Fruit fly (Drosophila melanogaster) Kc167 (cell line): ENCODE data around the gene CG11584.

Source experiments
- Myc ChIP-seq: fragments of >200 bp; optimal IDR thresholded peaks from 2 replicates; lab custom pipeline; 2017; ENCODE audit warnings: missing external identifiers
- Sin3A ChIP-seq: fragments of >200 bp; optimal IDR thresholded peaks from 2 replicates; lab custom pipeline; 2018; ENCODE audit warnings: missing external identifiers
- h ChIP-seq: fragments of >200 bp; optimal IDR thresholded peaks from 3 replicates; lab custom pipeline; 2018; ENCODE audit warnings: missing external identifiers
- insv ChIP-seq: fragments of >200 bp; optimal IDR thresholded peaks from 3 replicates; lab custom pipeline; 2018; ENCODE audit warnings: missing external identifiers
- psq ChIP-seq: fragments of >200 bp; optimal IDR thresholded peaks from 2 replicates; lab custom pipeline; 2017; ENCODE audit warnings: missing external identifiers
- ttk ChIP-seq: sonication (Bioruptor generic); optimal IDR thresholded peaks from 2 replicates; lab custom pipeline; 2017; ENCODE audit warnings: missing external identifiers

The CG11584 gene

dm6 chrX:14212147-14212792 is 31.4 kb downstream of the CG11584 start:
- no peak for TF ChIP-seq psq
- TF ChIP-seq Myc (lab: Kevin White, UChicago): no peak
- TF ChIP-seq h: no peak
- TF ChIP-seq Sin3A (lab: Kevin White, UChicago): no peak
- TF ChIP-seq ttk (lab: Kevin White, UChicago): no peak
- no peak for TF ChIP-seq insv (lab: Kevin White, UChicago)

- TF ChIP-seq h (no peak), Sin3A (lab: Kevin White, UChicago) (no peak), ttk (lab: Kevin White, UChicago) (no peak), insv (lab: Kevin White, UChicago) (no peak), psq (no peak), Myc (lab: Kevin White, UChicago) (no peak)
Observed at dm6 chrX:14213509-14214154, 32.8 kb downstream of the CG11584 start.

- TF ChIP-seq psq (no peak), Myc (lab: Kevin White, UChicago) (no peak), h (no peak), insv (lab: Kevin White, UChicago) (no peak), Sin3A (lab: Kevin White, UChicago) (no peak), ttk (lab: Kevin White, UChicago) (no peak)
Observed at dm6 chrX:14214505-14215449, 33.9 kb downstream of the CG11584 start.

dm6 chrX:14215834-14216233 is 35.0 kb downstream of the CG11584 start:
- no peak for TF ChIP-seq ttk (lab: Kevin White, UChicago)
- TF ChIP-seq insv (lab: Kevin White, UChicago): no peak
- no peak for TF ChIP-seq Sin3A (lab: Kevin White, UChicago)
- TF ChIP-seq h: no peak
- no peak for TF ChIP-seq Myc (lab: Kevin White, UChicago)
- TF ChIP-seq psq: no peak

dm6 chrX:14216844-14217243 is 36.0 kb downstream of the CG11584 start:
- TF ChIP-seq ttk (lab: Kevin White, UChicago): no peak
- TF ChIP-seq h: no peak
- no peak for TF ChIP-seq Sin3A (lab: Kevin White, UChicago)
- no peak for TF ChIP-seq insv (lab: Kevin White, UChicago)
- no peak for TF ChIP-seq psq
- TF ChIP-seq Myc (lab: Kevin White, UChicago): no peak

- no peak for TF ChIP-seq psq
- no peak for TF ChIP-seq ttk (lab: Kevin White, UChicago)
- TF ChIP-seq h: no peak
- no peak for TF ChIP-seq insv (lab: Kevin White, UChicago)
- TF ChIP-seq Sin3A (lab: Kevin White, UChicago): no peak
- TF ChIP-seq Myc (lab: Kevin White, UChicago): no peak
Observed at dm6 chrX:14218045-14218483, 37.2 kb downstream of the CG11584 start.

- TF ChIP-seq h (no peak), Myc (lab: Kevin White, UChicago) (no peak), psq (no peak), ttk (lab: Kevin White, UChicago) (no peak), Sin3A (lab: Kevin White, UChicago) (no peak), insv (lab: Kevin White, UChicago) (no peak)
Observed at dm6 chrX:14221182-14221581, 40.4 kb downstream of the CG11584 start.

- no peak for TF ChIP-seq ttk (lab: Kevin White, UChicago)
Observed at dm6 chrX:14221995-14222394, 41.2 kb downstream of the CG11584 start.

- TF ChIP-seq Sin3A (lab: Kevin White, UChicago) (no peak), ttk (lab: Kevin White, UChicago) (no peak), Myc (lab: Kevin White, UChicago) (no peak)
Observed at dm6 chrX:14225665-14226064, 44.8 kb downstream of the CG11584 start, which contains the start of gene CG11674. Gene CG11674, minus strand, starts transcription at chrX:14225879.

dm6 chrX:14226093-14226492 is 45.3 kb downstream of the CG11584 start, which contains the start of gene mRpL38:
Gene mRpL38, plus strand, starts transcription at chrX:14226289.
- TF ChIP-seq h (no peak), insv (lab: Kevin White, UChicago) (no peak), Myc (lab: Kevin White, UChicago) (no peak), psq (no peak), ttk (lab: Kevin White, UChicago) (no peak), Sin3A (lab: Kevin White, UChicago) (no peak)

- TF ChIP-seq h: no peak
- TF ChIP-seq psq: no peak
- TF ChIP-seq insv (lab: Kevin White, UChicago): no peak
- TF ChIP-seq Sin3A (lab: Kevin White, UChicago): no peak
- TF ChIP-seq Myc (lab: Kevin White, UChicago): no peak
- TF ChIP-seq ttk (lab: Kevin White, UChicago): no peak
Observed at dm6 chrX:14227043-14227442, 46.2 kb downstream of the CG11584 start.
